Fruit fly (Drosophila melanogaster): ENCODE measurements around the gene Mettl3.

Gene Mettl3

dm6 chr3R:23986479-23986930, 45.5 kb upstream of the Mettl3 start, which contains the start of the genes CG13603 and CG5902 (continued):
- TF ChIP-seq ase (GFP tag; IDR thresholded peaks at IDR 0.05), result no peak
- no peak for TF ChIP-seq Atf6 (GFP tag; IDR thresholded peaks at IDR 0.05)
- TF ChIP-seq CG13894 (tag; optimal IDR thresholded peaks at IDR 0.05), result no peak
- no peak for TF ChIP-seq br (optimal IDR thresholded peaks at IDR 0.05)
- TF ChIP-seq run (tag; optimal IDR thresholded peaks at IDR 0.05), result no peak
- no peak for TF ChIP-seq ap (GFP tag; IDR thresholded peaks at IDR 0.05)

dm6 chr3R:23991364-23991763, 40.6 kb upstream of the Mettl3 start:
- TF ChIP-seq Vsx1 (GFP tag; optimal IDR thresholded peaks at IDR 0.05) (peak; percentile 12), exex (tag; optimal IDR thresholded peaks at IDR 0.05) (peak; percentile 94), jing (GFP tag; optimal IDR thresholded peaks at IDR 0.05) (no peak), chinmo (GFP tag; IDR thresholded peaks at IDR 0.05; ENCODE audit: partially characterized antibody) (0 out of 4 replicates have a peak, but pooled peaks have one; percentile 41)

dm6 chr3R:23992823-23993797, 38.8 kb upstream of the Mettl3 start, which contains the start of the genes Epp and Rab7:
Epp (minus strand) TSS chr3R:23992916.
Rab7 (plus strand) TSS chr3R:23993008.
- TF ChIP-seq B-H1 (GFP tag; IDR thresholded peaks at IDR 0.05) (no peak), fu2 (GFP tag; optimal IDR thresholded peaks at IDR 0.05) (peak; percentile 55), Scr (GFP tag; IDR thresholded peaks at IDR 0.05; ENCODE audit: partially characterized antibody) (peak; percentile 92), Sin3A (optimal IDR thresholded peaks at IDR 0.05) (peak; percentile 80), CG14014 (GFP tag; IDR thresholded peaks at IDR 0.05) (0 out of 2 replicates have a peak, but pooled peaks have one; percentile 15), Adf1 (GFP tag; IDR thresholded peaks at IDR 0.05) (no peak), odd (GFP tag; optimal IDR thresholded peaks at IDR 0.05) (peak; percentile 12), mirr (GFP tag; optimal IDR thresholded peaks at IDR 0.05) (peak; percentile 17), CG11456 (GFP tag; IDR thresholded peaks at IDR 0.05) (0 out of 3 replicates have a peak, but pooled peaks have one; percentile 44), CG10959 (GFP tag; IDR thresholded peaks at IDR 0.05) (no peak), Nf-YB (GFP tag; optimal IDR thresholded peaks at IDR 0.05) (peak; percentile 45), CG16813 (GFP tag; IDR thresholded peaks at IDR 0.05; ENCODE audit: partially characterized antibody) (peak; percentile 90), Fer1 (GFP tag; optimal IDR thresholded peaks at IDR 0.05) (peak; percentile 3), kni (GFP tag; optimal IDR thresholded peaks at IDR 0.05) (peak; percentile 44), Dref (GFP tag; IDR thresholded peaks at IDR 0.05) (peak; percentile 92), sim (GFP tag; IDR thresholded peaks at IDR 0.05) (no peak), pnt (GFP tag; optimal IDR thresholded peaks at IDR 0.05) (no peak), her (GFP tag; optimal IDR thresholded peaks at IDR 0.05) (peak; percentile 59), gt (GFP tag; IDR thresholded peaks at IDR 0.05) (no peak), CG9215 (GFP tag; IDR thresholded peaks at IDR 0.05) (no peak), CG7963 (GFP tag; IDR thresholded peaks at IDR 0.05; ENCODE audit: partially characterized antibody) (peak; percentile 87), CG4328 (GFP tag; optimal IDR thresholded peaks at IDR 0.05) (no peak), CG1792 (GFP tag; optimal IDR thresholded peaks at IDR 0.05) (peak; percentile 5), CG7786 (GFP tag; optimal IDR thresholded peaks at IDR 0.05) (peak; percentile 23), CG11723 (GFP tag; optimal IDR thresholded peaks at IDR 0.05) (no peak), CG10321 (GFP tag; IDR thresholded peaks at IDR 0.05) (peak; percentile 46; the same call in 1 of the 2 replicates), CG3838 (GFP tag; optimal IDR thresholded peaks at IDR 0.05) (no peak), dimm (GFP tag; IDR thresholded peaks at IDR 0.05) (no peak), CG4707 (GFP tag; optimal IDR thresholded peaks at IDR 0.05) (peak; percentile 15), Hey (tag; optimal IDR thresholded peaks at IDR 0.05) (no peak), CG16863 (GFP tag; optimal IDR thresholded peaks at IDR 0.05) (peak; percentile 36), CG14965 (GFP tag; optimal IDR thresholded peaks at IDR 0.05; ENCODE audit: borderline replicate concordance) (no peak), CG5953 (GFP tag; IDR thresholded peaks at IDR 0.05) (0 out of 2 replicates have a peak, but pooled peaks have one; percentile 45), D19A (tag; optimal IDR thresholded peaks at IDR 0.05) (no peak), pho (GFP tag; optimal IDR thresholded peaks at IDR 0.05) (peak; percentile 66), dmrt99B (tag; optimal IDR thresholded peaks at IDR 0.05) (no peak)

Data from whole organism, embryonic.